Fruit fly (Drosophila melanogaster): Measurements from ENCODE around the gene CG2116.

CG2116 gene

dm6 chrX:8145501-8146157 lies 16.0 kb downstream of the CG2116 start, which contains the start of the genes alpha-PheRS and CG2129 (continued):
- TF ChIP-seq inv (GFP tag; IDR thresholded peaks at IDR 0.05; ENCODE audit: partially characterized antibody) (no peak), unpg (GFP tag; optimal IDR thresholded peaks at IDR 0.05) (no peak), CG9609 (GFP tag; optimal IDR thresholded peaks at IDR 0.05) (no peak), CG11504 (tag; optimal IDR thresholded peaks at IDR 0.05) (no peak), CG7963 (GFP tag; IDR thresholded peaks at IDR 0.05; ENCODE audit: partially characterized antibody) (0 out of 3 replicates have a peak, but pooled peaks have one; percentile 9), CkIIα-i1 (GFP tag; IDR thresholded peaks at IDR 0.05) (no peak), lmd (GFP tag; IDR thresholded peaks at IDR 0.05) (no peak), amos (GFP tag; IDR thresholded peaks at IDR 0.05; ENCODE audit: partially characterized antibody) (peak; percentile 5; the same call in 1 of the 2 replicates), Sry-δ (GFP tag; optimal IDR thresholded peaks at IDR 0.05) (peak; percentile 10), mld (GFP tag; IDR thresholded peaks at IDR 0.05; ENCODE audit: partially characterized antibody) (no peak), pan (optimal IDR thresholded peaks at IDR 0.05) (no peak), pan (GFP tag; optimal IDR thresholded peaks at IDR 0.05 in 1 of 2, IDR thresholded peaks at IDR 0.05 in 1 of 2) (no peak), CTCF (GFP tag; optimal IDR thresholded peaks at IDR 0.05) (no peak), knrl (GFP tag; IDR thresholded peaks at IDR 0.05; ENCODE audit: partially characterized antibody) (no peak), Hr3 (GFP tag; optimal IDR thresholded peaks at IDR 0.05) (peak; percentile 1), h (optimal IDR thresholded peaks at IDR 0.05) (no peak), grn (GFP tag; optimal IDR thresholded peaks at IDR 0.05) (no peak), MBD-R2 (GFP tag; IDR thresholded peaks at IDR 0.05) (peak; percentile 76; the same call in 1 of the 2 replicates), CG11247 (GFP tag; IDR thresholded peaks at IDR 0.05) (no peak), CG11696 (GFP tag; IDR thresholded peaks at IDR 0.05) (no peak), CG17912 (GFP tag; optimal IDR thresholded peaks at IDR 0.05) (no peak), CG11456 (GFP tag; IDR thresholded peaks at IDR 0.05) (no peak), schlank (tag; optimal IDR thresholded peaks at IDR 0.05) (no peak), CG7357 (GFP tag; IDR thresholded peaks at IDR 0.05) (no peak), CG42726 (GFP tag; IDR thresholded peaks at IDR 0.05; ENCODE audit: partially characterized antibody) (no peak), CG14965 (GFP tag; optimal IDR thresholded peaks at IDR 0.05; ENCODE audit: borderline replicate concordance) (no peak), Ada2b (GFP tag; IDR thresholded peaks at IDR 0.05) (0 out of 2 replicates have a peak, but pooled peaks have one; percentile 34), B-H1 (GFP tag; IDR thresholded peaks at IDR 0.05) (no peak), CG12299 (tag; optimal IDR thresholded peaks at IDR 0.05) (peak; percentile 27), CG2129 (GFP tag; IDR thresholded peaks at IDR 0.05; ENCODE audit: partially characterized antibody) (no peak), cas (GFP tag; IDR thresholded peaks at IDR 0.05) (no peak), ken (GFP tag; IDR thresholded peaks at IDR 0.05) (no peak), CG4282 (GFP tag; optimal IDR thresholded peaks at IDR 0.05) (no peak), Poxn (GFP tag; IDR thresholded peaks at IDR 0.05) (no peak), klu (GFP tag; IDR thresholded peaks at IDR 0.05) (no peak), ham (GFP tag; IDR thresholded peaks at IDR 0.05) (no peak), dimm (GFP tag; IDR thresholded peaks at IDR 0.05) (no peak), CG9932 (GFP tag; IDR thresholded peaks at IDR 0.05) (peak; percentile 44; the same call in 1 of the 2 replicates), CG32772 (GFP tag; IDR thresholded peaks at IDR 0.05) (no peak), NK7.1 (GFP tag; optimal IDR thresholded peaks at IDR 0.05) (no peak), sisA (GFP tag; IDR thresholded peaks at IDR 0.05) (no peak), CG14860 (GFP tag; IDR thresholded peaks at IDR 0.05; ENCODE audit: partially characterized antibody) (no peak), Fer1 (GFP tag; optimal IDR thresholded peaks at IDR 0.05) (peak; percentile 54), CG4854 (GFP tag; optimal IDR thresholded peaks at IDR 0.05) (no peak), CG18011 (GFP tag; optimal IDR thresholded peaks at IDR 0.05) (no peak), hbn (GFP tag; IDR thresholded peaks at IDR 0.05; ENCODE audit: partially characterized antibody) (no peak), CG16863 (GFP tag; optimal IDR thresholded peaks at IDR 0.05) (no peak), H15 (GFP tag; IDR thresholded peaks at IDR 0.05) (no peak), Doc2 (GFP tag; IDR thresholded peaks at IDR 0.05) (no peak), crp (GFP tag; optimal IDR thresholded peaks at IDR 0.05) (peak; percentile 55 to 88), exex (tag; optimal IDR thresholded peaks at IDR 0.05) (no peak)
